Worm (Caenorhabditis elegans): ENCODE measurements around the gene sld-5.

Gene sld-5

DNA sequence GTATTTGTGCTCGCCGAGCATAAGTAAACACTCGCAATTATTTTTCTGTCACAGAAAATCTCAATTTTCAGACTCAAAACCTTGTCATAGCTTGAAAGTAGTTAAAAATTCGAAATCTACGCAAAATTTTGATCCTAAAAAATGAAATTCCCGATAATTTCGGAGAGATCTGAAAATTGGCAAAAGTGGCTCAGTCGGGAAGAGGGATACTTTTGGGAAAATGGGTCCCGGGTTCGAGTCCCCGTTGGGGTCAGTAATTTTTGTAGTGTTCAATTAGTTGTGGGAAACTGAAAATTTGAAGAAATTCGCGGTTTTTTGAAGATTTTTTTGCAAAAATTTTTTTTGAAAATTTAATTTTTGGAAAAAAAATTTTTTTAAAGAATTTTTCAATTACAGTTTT, 39.4 kb upstream of the sld-5 start:
- TF ChIP-seq nhr-232 (tag; optimal IDR thresholded peaks at IDR 0.05) (no peak), fkh-10 (GFP tag; optimal IDR thresholded peaks at IDR 0.05) (no peak), sox-2 (GFP tag; IDR thresholded peaks at IDR 0.05) (no peak), hlh-6 (tag; optimal IDR thresholded peaks at IDR 0.05) (no peak), unc-42 (tag; optimal IDR thresholded peaks at IDR 0.05) (no peak), ceh-18 (tag; optimal IDR thresholded peaks at IDR 0.05) (no peak), lim-6 (tag; optimal IDR thresholded peaks at IDR 0.05) (no peak), K02D7.2 (tag; optimal IDR thresholded peaks at IDR 0.05) (no peak), unc-3 (GFP tag; conservative IDR thresholded peaks at IDR 0.05) (no peak), unc-3 (tag; optimal IDR thresholded peaks at IDR 0.05) (no peak), ref-2 (tag; optimal IDR thresholded peaks at IDR 0.05) (no peak), pqm-1 (tag; optimal IDR thresholded peaks at IDR 0.05) (no peak), elt-4 (tag; optimal IDR thresholded peaks at IDR 0.05) (no peak)

DNA sequence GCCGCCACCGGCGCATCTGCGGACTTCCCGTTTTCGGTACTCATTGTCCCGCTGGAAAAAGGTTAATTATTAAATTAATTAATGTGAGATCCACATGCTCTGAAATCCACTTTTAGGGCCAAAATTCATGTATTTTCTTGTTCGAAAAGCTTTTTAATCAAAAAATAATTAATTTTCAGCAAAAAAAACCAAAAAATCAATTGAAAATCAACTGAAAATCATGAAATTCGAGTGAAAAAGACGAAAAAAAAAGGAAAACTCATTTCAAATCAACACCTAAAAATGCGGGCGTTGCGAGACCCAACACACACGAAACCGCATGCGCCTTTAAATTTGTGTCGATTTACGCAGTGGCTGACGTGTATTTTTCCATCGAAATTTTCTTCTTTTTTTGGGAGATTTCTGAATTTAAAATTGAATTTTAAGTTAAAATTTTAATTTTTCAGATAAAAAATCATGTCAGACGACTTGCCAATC, 32.2 kb upstream of the sld-5 start, which contains the start of the genes prmt-1 and cdkr-3:
TSS of gene prmt-1 (minus strand) at position 51 of the 477 bp plus-strand sequence.
TSS of gene cdkr-3 (plus strand) at position 447 of the 477 bp plus-strand sequence.
- TF ChIP-seq hlh-8 (tag; optimal IDR thresholded peaks at IDR 0.05): no peak
- TF ChIP-seq lim-6 (tag; optimal IDR thresholded peaks at IDR 0.05): no peak
- peak; percentile 24 for TF ChIP-seq unc-42 (tag; optimal IDR thresholded peaks at IDR 0.05)
- TF ChIP-seq tbx-7 (tag; optimal IDR thresholded peaks at IDR 0.05): no peak
- no peak for TF ChIP-seq ceh-14 (tag; optimal IDR thresholded peaks at IDR 0.05)
- TF ChIP-seq ceh-9 (tag; optimal IDR thresholded peaks at IDR 0.05): no peak
- TF ChIP-seq rnt-1 (tag; optimal IDR thresholded peaks at IDR 0.05): peak; percentile 65
- peak; percentile 26 for TF ChIP-seq nfya-1 (tag; optimal IDR thresholded peaks at IDR 0.05)
- TF ChIP-seq ttx-3 (tag; optimal IDR thresholded peaks at IDR 0.05): no peak
- no peak for TF ChIP-seq pha-4 (tag; optimal IDR thresholded peaks at IDR 0.05)
- TF ChIP-seq pax-1 (tag; optimal IDR thresholded peaks at IDR 0.05): peak; percentile 2

ce11 chrV:20266992-20267391, 29.4 kb upstream of the sld-5 start, which contains the start of gene mdt-17:
Gene mdt-17, minus strand, starts transcription at chrV:20267247.
- TF ChIP-seq pqm-1 (tag; optimal IDR thresholded peaks at IDR 0.05): no peak
- no peak for TF ChIP-seq K09A11.1 (tag; optimal IDR thresholded peaks at IDR 0.05; ENCODE audit: insufficient read depth)
- TF ChIP-seq syd-9 (tag; optimal IDR thresholded peaks at IDR 0.05): no peak
- no peak for TF ChIP-seq unc-3 (GFP tag; conservative IDR thresholded peaks at IDR 0.05)
- TF ChIP-seq unc-3 (tag; optimal IDR thresholded peaks at IDR 0.05): no peak

- TF ChIP-seq pqm-1 (tag; optimal IDR thresholded peaks at IDR 0.05) (no peak), che-1 (tag; optimal IDR thresholded peaks at IDR 0.05) (no peak), ceh-48 (tag; optimal IDR thresholded peaks at IDR 0.05) (peak; percentile 59), hlh-6 (tag; optimal IDR thresholded peaks at IDR 0.05) (no peak), nhr-11 (tag; optimal IDR thresholded peaks at IDR 0.05) (no peak), fkh-6 (tag; optimal IDR thresholded peaks at IDR 0.05) (no peak), ceh-31 (tag; optimal IDR thresholded peaks at IDR 0.05) (peak; percentile 78), pax-1 (tag; optimal IDR thresholded peaks at IDR 0.05) (no peak), ceh-34 (tag; optimal IDR thresholded peaks at IDR 0.05) (peak; percentile 41), ref-2 (tag; optimal IDR thresholded peaks at IDR 0.05) (no peak), eyg-1 (tag; optimal IDR thresholded peaks at IDR 0.05) (no peak), zip-5 (tag; optimal IDR thresholded peaks at IDR 0.05) (no peak), Y22D7AL.16 (tag; optimal IDR thresholded peaks at IDR 0.05) (no peak), pag-3 (tag; optimal IDR thresholded peaks at IDR 0.05; ENCODE audit: borderline replicate concordance) (no peak), nfya-1 (tag; optimal IDR thresholded peaks at IDR 0.05) (peak; percentile 34), elt-4 (tag; optimal IDR thresholded peaks at IDR 0.05) (no peak), unc-3 (GFP tag; conservative IDR thresholded peaks at IDR 0.05) (no peak), unc-3 (tag; optimal IDR thresholded peaks at IDR 0.05) (no peak), ceh-24 (tag; optimal IDR thresholded peaks at IDR 0.05) (no peak), lim-6 (tag; optimal IDR thresholded peaks at IDR 0.05) (no peak), ahr-1 (tag; optimal IDR thresholded peaks at IDR 0.05) (no peak), F13H6.1 (tag; optimal IDR thresholded peaks at IDR 0.05) (no peak), ceh-19 (GFP tag; optimal IDR thresholded peaks at IDR 0.05) (no peak), hlh-30 (tag; optimal IDR thresholded peaks at IDR 0.05; ENCODE audit: insufficient read depth) (peak; percentile 72), fax-1 (tag; optimal IDR thresholded peaks at IDR 0.05) (no peak), hlh-8 (tag; optimal IDR thresholded peaks at IDR 0.05) (peak; percentile 24), lin-11 (tag; optimal IDR thresholded peaks at IDR 0.05) (no peak), ceh-14 (tag; optimal IDR thresholded peaks at IDR 0.05) (peak; percentile 19), ceh-9 (tag; optimal IDR thresholded peaks at IDR 0.05) (no peak), ceh-30 (tag; optimal IDR thresholded peaks at IDR 0.05) (no peak), unc-42 (tag; optimal IDR thresholded peaks at IDR 0.05) (peak; percentile 33), sox-2 (GFP tag; IDR thresholded peaks at IDR 0.05) (no peak), ets-4 (tag; optimal IDR thresholded peaks at IDR 0.05) (peak; percentile 13)
These were observed 12.0 kb upstream of the sld-5 start, which contains the start of gene swsn-1 for ce11 chrV:20249438-20250120. Gene swsn-1, minus strand, starts transcription at chrV:20249488.
